Worm (Caenorhabditis elegans) whole organism, young adult: ENCODE data around the gene fbxa-83.
"Not testable (repeated sequence)": the region's sequence is repeated elsewhere in the genome, so short reads cannot be mapped to it uniquely, and the experiment has no call there.

Experiments
- D2030.7 ChIP-seq: fragments of 200-800 bp; sonication (Bioruptor generic); IDR thresholded peaks from 2 replicates; pipeline ENCODE4 v1.3.6; 2022; ENCODE audit warnings: missing genetic modification reagents, missing genetic modification characterization, missing compliant biosample characterization
- F37B4.10 ChIP-seq: fragments of 200-800 bp; sonication (Bioruptor generic); IDR thresholded peaks from 2 replicates; pipeline ENCODE4 v1.3.6; 2022; ENCODE audit warnings: missing genetic modification characterization, missing compliant biosample characterization
- F49E8.2 ChIP-seq: sonication (generic microtip); optimal IDR thresholded peaks from 3 replicates; lab custom pipeline; 2017; ENCODE audit warnings: missing genetic modification characterization, mild to moderate bottlenecking, missing compliant biosample characterization, antibody characterized with exemption, moderate library complexity; ENCODE audit not compliant: insufficient read depth
- K12H6.12 ChIP-seq: fragments of 200-800 bp; sonication (Bioruptor generic); optimal IDR thresholded peaks from 2 replicates; lab custom pipeline; 2018; ENCODE audit warnings: mild to moderate bottlenecking, missing genetic modification characterization, missing compliant biosample characterization
- T26A5.8 ChIP-seq: sonication (generic microtip); optimal IDR thresholded peaks from 2 replicates; lab custom pipeline; 2016; ENCODE audit warnings: missing genetic modification characterization, missing compliant biosample characterization
- akir-1 ChIP-seq: fragments of 200-800 bp; sonication (Bioruptor generic); optimal IDR thresholded peaks from 2 replicates; lab custom pipeline; 2018; ENCODE audit warnings: mild to moderate bottlenecking, missing genetic modification characterization, moderate library complexity, missing compliant biosample characterization
- atf-7 ChIP-seq: sonication (generic microtip); optimal IDR thresholded peaks from 2 replicates; lab custom pipeline; 2017; ENCODE audit warnings: mild to moderate bottlenecking, missing genetic modification characterization, missing compliant biosample characterization
- bed-2 ChIP-seq: fragments of 200-800 bp; sonication (Bioruptor generic); IDR thresholded peaks from 2 replicates; pipeline ENCODE4 v1.3.6; 2022; ENCODE audit warnings: missing genetic modification reagents, missing genetic modification characterization, missing compliant biosample characterization
- cebp-1 ChIP-seq, 2 experiments: fragments of 200-800 bp in 1 of 2; sonication (Bioruptor generic) in 1 of 2; sonication (generic microtip) in 1 of 2; IDR thresholded peaks in 1 of 2; optimal IDR thresholded peaks in 1 of 2; 2 replicates each; pipeline versions ENCODE4 v1.3.6 to Lab custom; 2017 to 2022; ENCODE audit warnings: missing compliant biosample characterization in 2 of 2, missing genetic modification characterization in 2 of 2, mild to moderate bottlenecking in 1 of 2, missing genetic modification reagents in 1 of 2, moderate library complexity in 1 of 2
- ceh-27 ChIP-seq: fragments of 200-800 bp; sonication (Bioruptor generic); optimal IDR thresholded peaks from 2 replicates; lab custom pipeline; 2018; ENCODE audit warnings: mild to moderate bottlenecking, missing genetic modification characterization, moderate library complexity, missing compliant biosample characterization
- ceh-58 ChIP-seq: fragments of 200-800 bp; sonication (Bioruptor generic); IDR thresholded peaks from 2 replicates; pipeline ENCODE4 v1.3.6; 2022; ENCODE audit warnings: missing genetic modification characterization, missing compliant biosample characterization
- ceh-91 ChIP-seq: fragments of 200-800 bp; sonication (Bioruptor generic); IDR thresholded peaks from 2 replicates; pipeline ENCODE4 v1.3.6; 2022; ENCODE audit warnings: missing genetic modification reagents, missing genetic modification characterization, missing compliant biosample characterization
- die-1 ChIP-seq: sonication (generic microtip); optimal IDR thresholded peaks from 2 replicates; lab custom pipeline; 2016; ENCODE audit warnings: missing genotype, mild to moderate bottlenecking, missing genetic modification characterization, missing compliant biosample characterization
- egl-18 ChIP-seq: fragments of 200-800 bp; sonication (Bioruptor generic); IDR thresholded peaks from 2 replicates; pipeline ENCODE4 v1.3.6; 2022; ENCODE audit warnings: missing genetic modification reagents, missing genetic modification characterization, missing compliant biosample characterization
- ekl-4 ChIP-seq: fragments of 200-800 bp; sonication (Bioruptor generic); IDR thresholded peaks from 2 replicates; pipeline ENCODE4 v1.3.6; 2022; ENCODE audit warnings: missing genetic modification reagents, missing genetic modification characterization, missing compliant biosample characterization
- hmg-20 ChIP-seq: fragments of 200-800 bp; sonication (Bioruptor generic); IDR thresholded peaks from 2 replicates; pipeline ENCODE4 v1.3.6; 2022; ENCODE audit warnings: missing genetic modification reagents, missing genetic modification characterization, missing compliant biosample characterization
- hrde-1 ChIP-seq: sonication (generic microtip); optimal IDR thresholded peaks from 2 replicates; lab custom pipeline; 2016; ENCODE audit warnings: missing genetic modification characterization, mild to moderate bottlenecking, missing compliant biosample characterization, moderate library complexity, missing genotype, missing genetic modification reagents, borderline replicate concordance
- hsf-1 ChIP-seq: fragments of 200-800 bp; sonication (Bioruptor generic); IDR thresholded peaks from 2 replicates; pipeline ENCODE4 v1.3.6; 2022; ENCODE audit warnings: missing genetic modification reagents, missing genetic modification characterization, missing compliant biosample characterization
- lin-26 ChIP-seq: fragments of 200-800 bp; sonication (Bioruptor generic); IDR thresholded peaks from 2 replicates; pipeline ENCODE4 v1.3.6; 2022; ENCODE audit warnings: missing genetic modification reagents, missing genetic modification characterization, missing compliant biosample characterization
- lin-35 ChIP-seq, 3 experiments: fragments of 150-350 bp in 2 of 3; sonication (generic microtip) in 1 of 3; optimal IDR thresholded peaks; 2 replicates each; lab custom pipeline; 2014 to 2018; ENCODE audit warnings: missing biosample characterization in 3 of 3, missing genetic modification characterization in 3 of 3, missing genetic modification reagents in 3 of 3
- lin-40 ChIP-seq: sonication (generic microtip); optimal IDR thresholded peaks from 2 replicates; lab custom pipeline; 2016; ENCODE audit warnings: missing genetic modification characterization, mild to moderate bottlenecking, missing compliant biosample characterization, missing genotype, missing genetic modification reagents
- lin-54 ChIP-seq: fragments of 200-800 bp; sonication (Bioruptor generic); optimal IDR thresholded peaks from 2 replicates; lab custom pipeline; 2018; ENCODE audit warnings: mild to moderate bottlenecking, missing genetic modification characterization, missing compliant biosample characterization
- mes-4 ChIP-seq: sonication (generic microtip); optimal IDR thresholded peaks from 2 replicates; lab custom pipeline; 2016; ENCODE audit warnings: missing genotype, missing genetic modification characterization, missing compliant biosample characterization
- nfya-1 ChIP-seq: sonication (generic microtip); optimal IDR thresholded peaks from 2 replicates; lab custom pipeline; 2017; ENCODE audit warnings: antibody characterized with exemption, missing compliant biosample characterization, missing genetic modification characterization, borderline replicate concordance; ENCODE audit not compliant: insufficient read depth
- nfyb-1 ChIP-seq: fragments of 200-800 bp; sonication (Bioruptor generic); IDR thresholded peaks from 2 replicates; pipeline ENCODE4 v1.3.6; 2022; ENCODE audit warnings: missing genetic modification reagents, missing genetic modification characterization, missing compliant biosample characterization
- nhr-90 ChIP-seq: sonication (generic microtip); optimal IDR thresholded peaks from 2 replicates; lab custom pipeline; 2016; ENCODE audit warnings: missing genotype, mild to moderate bottlenecking, missing genetic modification characterization, missing compliant biosample characterization
- pbrm-1 ChIP-seq: fragments of 200-800 bp; sonication (Bioruptor generic); IDR thresholded peaks from 2 replicates; pipeline ENCODE4 v1.3.6; 2022; ENCODE audit warnings: missing genetic modification reagents, missing genetic modification characterization, missing compliant biosample characterization
- rcor-1 ChIP-seq: fragments of 200-800 bp; sonication (Bioruptor generic); IDR thresholded peaks from 2 replicates; pipeline ENCODE4 v1.3.6; 2022; ENCODE audit warnings: missing genetic modification reagents, missing genetic modification characterization, missing compliant biosample characterization
- snpc-1.1 ChIP-seq: sonication (generic microtip); optimal IDR thresholded peaks from 2 replicates; lab custom pipeline; 2017; ENCODE audit warnings: missing genetic modification characterization, mild to moderate bottlenecking, missing compliant biosample characterization, antibody characterized with exemption, moderate library complexity, missing genotype, missing genetic modification reagents; ENCODE audit not compliant: insufficient read depth
- snpc-4 ChIP-seq, 5 experiments: fragments of 150-350 bp in 1 of 5; sonication (generic microtip) in 4 of 5; optimal IDR thresholded peaks; 2 replicates each; lab custom pipeline; 2014 to 2018; ENCODE audit warnings: missing genetic modification characterization in 5 of 5, missing biosample characterization in 3 of 5, antibody characterized with exemption in 2 of 5, mild to moderate bottlenecking in 2 of 5, missing compliant biosample characterization in 2 of 5, missing genotype in 2 of 5, moderate library complexity in 2 of 5, missing genetic modification reagents in 1 of 5
- somi-1 ChIP-seq: fragments of 200-800 bp; sonication (Bioruptor generic); optimal IDR thresholded peaks from 2 replicates; lab custom pipeline; 2018; ENCODE audit warnings: mild to moderate bottlenecking, missing genetic modification characterization, missing compliant biosample characterization
- unc-130 ChIP-seq: sonication (generic microtip); optimal IDR thresholded peaks from 2 replicates; lab custom pipeline; 2016; ENCODE audit warnings: missing genetic modification reagents, missing genetic modification characterization, missing compliant biosample characterization
- xnd-1 ChIP-seq: sonication (generic microtip); optimal IDR thresholded peaks from 2 replicates; lab custom pipeline; 2016; ENCODE audit warnings: missing genotype, missing genetic modification reagents, missing genetic modification characterization, missing compliant biosample characterization
- ztf-18 ChIP-seq: sonication (generic microtip); optimal IDR thresholded peaks from 2 replicates; lab custom pipeline; 2016; ENCODE audit warnings: missing genotype, mild to moderate bottlenecking, missing genetic modification characterization, missing compliant biosample characterization
- ztf-22 ChIP-seq: fragments of 200-800 bp; sonication (Bioruptor generic); optimal IDR thresholded peaks from 2 replicates; lab custom pipeline; 2018; ENCODE audit warnings: mild to moderate bottlenecking, missing genetic modification characterization, moderate library complexity, missing compliant biosample characterization
- ztf-25 ChIP-seq: fragments of 200-800 bp; sonication (Bioruptor generic); IDR thresholded peaks from 2 replicates; pipeline ENCODE4 v1.3.6; 2022; ENCODE audit warnings: missing genetic modification reagents, missing genetic modification characterization, missing compliant biosample characterization
- ztf-26 ChIP-seq: sonication (generic microtip); optimal IDR thresholded peaks from 2 replicates; lab custom pipeline; 2017; ENCODE audit warnings: missing genetic modification characterization, missing compliant biosample characterization

fbxa-83 gene

DNA sequence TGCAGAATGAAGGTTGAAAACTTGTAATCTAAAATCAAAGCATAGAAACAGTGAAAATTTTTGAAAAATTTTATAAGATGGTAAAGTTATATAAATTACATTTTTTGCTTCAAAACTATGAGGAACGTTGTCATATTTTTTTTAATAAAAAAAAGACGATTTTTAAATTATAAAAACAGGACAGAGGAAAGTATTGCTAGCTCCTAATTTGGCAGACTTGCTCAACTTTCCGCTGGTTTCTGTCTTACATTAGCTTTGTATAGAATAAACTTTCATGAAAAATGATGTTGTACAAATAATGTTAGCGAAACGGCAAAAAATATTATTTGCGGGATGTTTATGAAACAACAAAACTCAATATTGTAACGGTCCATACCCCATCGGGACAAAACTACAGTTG lies at the start of gene fbxa-83:
Gene fbxa-83, minus strand, starts transcription at position 101 of the 400 bp plus-strand sequence.
- no peak for TF ChIP-seq xnd-1 (tag; lab: Kevin White, UChicago)
- no peak for TF ChIP-seq atf-7 (tag; lab: Kevin White, UChicago)
- no peak for TF ChIP-seq pbrm-1 (GFP tag; lab: Robert Waterston, UW)
- TF ChIP-seq ztf-26 (tag; lab: Kevin White, UChicago), result no peak
- TF ChIP-seq nfya-1 (tag; lab: Kevin White, UChicago), result no peak
- TF ChIP-seq mes-4 (tag; lab: Kevin White, UChicago), result no peak
- no peak for TF ChIP-seq D2030.7 (GFP tag; lab: Robert Waterston, UW)
- TF ChIP-seq lin-35 (GFP tag; optimal IDR thresholded peaks at IDR 0.05; lab: Kevin White, UChicago), result no peak
- TF ChIP-seq lin-26 (GFP tag; lab: Robert Waterston, UW), result no peak
- TF ChIP-seq ceh-58, result no peak
- TF ChIP-seq bed-2 (GFP tag; lab: Robert Waterston, UW), result no peak
- TF ChIP-seq lin-54, result no peak
- TF ChIP-seq nfyb-1, result no peak
- no peak for TF ChIP-seq hmg-20 (GFP tag; lab: Robert Waterston, UW)

DNA sequence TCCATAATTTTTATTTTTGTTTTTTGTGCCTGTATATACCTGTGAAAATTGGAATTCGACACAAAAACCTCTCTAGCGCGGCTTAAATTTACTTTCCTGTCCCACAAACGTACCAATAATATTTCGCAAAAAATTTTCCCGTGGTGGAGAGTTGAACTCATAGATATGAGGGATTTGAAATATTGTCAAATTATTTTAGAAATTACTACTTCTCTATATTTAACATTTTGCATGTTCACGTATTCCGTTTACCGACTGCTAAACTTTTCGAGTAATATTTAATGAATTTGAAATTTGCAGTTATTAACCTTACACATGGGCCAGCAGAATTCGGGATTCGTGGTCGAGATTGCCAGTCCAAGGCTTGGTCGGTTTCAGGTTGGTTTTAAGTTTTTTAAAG lies 47.6 kb upstream of the fbxa-83 start, which contains the start of gene Y67A10A.7:
Gene Y67A10A.7, plus strand, starts transcription at position 301 of the 400 bp plus-strand sequence.
- not testable (repeated sequence) for TF ChIP-seq snpc-4 (GFP tag; optimal IDR thresholded peaks at IDR 0.05; lab: Kevin White, UChicago)
- TF ChIP-seq snpc-4 (tag; optimal IDR thresholded peaks at IDR 0.05; lab: Kevin White, UChicago), result peak in 1 of 4 experiments; percentile 17

DNA sequence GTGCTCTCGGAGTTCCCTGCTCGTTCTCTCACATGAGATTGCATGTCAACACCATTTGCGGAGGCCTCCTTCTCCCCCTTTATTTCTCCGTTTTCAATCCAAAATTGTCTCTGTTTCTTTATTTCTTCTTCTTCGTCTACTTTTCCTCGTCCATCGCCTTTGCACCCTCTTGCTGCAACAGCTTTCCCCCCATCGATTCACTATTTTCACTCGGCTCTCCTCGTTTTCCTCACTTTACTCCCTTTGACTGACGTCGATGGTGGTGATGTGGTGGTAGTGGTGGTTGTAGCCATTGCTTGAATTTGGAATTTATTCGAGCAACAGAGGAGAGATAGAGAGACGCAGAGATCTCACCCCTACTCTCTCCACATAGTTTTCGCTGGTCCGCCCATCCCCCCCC lies 45.5 kb upstream of the fbxa-83 start:
- TF ChIP-seq ekl-4 (GFP tag; lab: Robert Waterston, UW) (no peak), K12H6.12 (tag; lab: Kevin White, UChicago) (peak; percentile 69), ztf-22 (GFP tag; lab: Kevin White, UChicago) (no peak), somi-1 (GFP tag; lab: Kevin White, UChicago) (peak; percentile 20), lin-40 (tag; lab: Kevin White, UChicago) (peak; percentile 6), snpc-4 (GFP tag; optimal IDR thresholded peaks at IDR 0.05; lab: Kevin White, UChicago) (no peak), snpc-4 (tag; optimal IDR thresholded peaks at IDR 0.05; lab: Kevin White, UChicago) (peak in 1 of 4 experiments; percentile 11)

DNA sequence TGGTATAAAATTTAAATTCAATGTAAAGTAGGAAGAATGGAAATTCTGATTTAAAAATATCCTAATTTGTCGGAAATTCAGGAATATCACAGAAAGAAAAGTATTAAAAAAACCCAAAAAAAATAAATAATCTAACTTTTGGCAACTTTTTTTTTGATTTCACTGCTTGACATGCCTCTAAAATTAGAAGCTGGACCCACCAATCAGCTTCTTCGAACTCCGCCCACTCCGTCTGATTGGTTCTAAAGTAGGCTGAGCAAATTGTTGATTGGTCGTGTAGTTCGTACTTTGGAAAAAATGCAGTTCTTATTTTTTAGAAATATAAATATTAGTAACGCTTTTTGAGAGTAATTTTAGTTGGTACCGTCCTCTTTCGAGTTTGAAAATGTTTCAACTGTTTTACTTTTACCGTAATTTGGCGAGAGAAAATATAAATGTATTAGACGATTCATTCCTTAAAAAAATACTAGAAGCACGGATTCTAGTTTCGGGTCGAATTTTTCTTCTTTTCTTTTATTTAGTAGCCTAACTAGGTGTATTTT lies 39.7 kb upstream of the fbxa-83 start:
- TF ChIP-seq T26A5.8 (tag; lab: Kevin White, UChicago), result no peak
- TF ChIP-seq hrde-1, result no peak
- TF ChIP-seq hsf-1 (GFP tag; lab: Robert Waterston, UW), result no peak
- no peak for TF ChIP-seq ztf-25 (GFP tag; lab: Robert Waterston, UW)
- TF ChIP-seq ztf-18 (tag; lab: Kevin White, UChicago), result no peak
- no peak for TF ChIP-seq egl-18 (GFP tag; lab: Robert Waterston, UW)
- TF ChIP-seq ceh-91 (GFP tag; lab: Robert Waterston, UW), result no peak
- TF ChIP-seq akir-1 (GFP tag; lab: Kevin White, UChicago), result no peak
- no peak for TF ChIP-seq rcor-1 (GFP tag; lab: Robert Waterston, UW)
- TF ChIP-seq snpc-1.1, result no peak
- TF ChIP-seq F49E8.2 (tag; lab: Kevin White, UChicago), result no peak
- TF ChIP-seq F37B4.10 (GFP tag; lab: Robert Waterston, UW), result no peak
- no peak for TF ChIP-seq ceh-27 (GFP tag; lab: Kevin White, UChicago)
- TF ChIP-seq cebp-1 (GFP tag; IDR thresholded peaks at IDR 0.05; lab: Robert Waterston, UW), result no peak
- no peak for TF ChIP-seq cebp-1 (tag; optimal IDR thresholded peaks at IDR 0.05; lab: Kevin White, UChicago)
- no peak for TF ChIP-seq unc-130 (GFP tag; lab: Kevin White, UChicago)
- TF ChIP-seq nhr-90, result no peak
- no peak for TF ChIP-seq die-1 (tag; lab: Kevin White, UChicago)
- TF ChIP-seq, all 124 proteins: peak for 0
